Worm (Caenorhabditis elegans) whole organism, L2 larva: Measurements from ENCODE around the gene pfas-1.

Experiments used
- F13H6.1 ChIP-seq: sonication (generic microtip); optimal IDR thresholded peaks from 2 replicates; lab custom pipeline; 2016; ENCODE audit warnings: missing genetic modification characterization, missing compliant biosample characterization
- egl-27 ChIP-seq: sonication (generic microtip); optimal IDR thresholded peaks from 3 replicates; lab custom pipeline; 2017; ENCODE audit warnings: missing biosample characterization, missing genetic modification reagents, missing genetic modification characterization
- elt-1 ChIP-seq: fragments of 150-350 bp; optimal IDR thresholded peaks from 2 replicates; lab custom pipeline; 2014; ENCODE audit warnings: missing biosample characterization, missing genetic modification characterization
- lin-13 ChIP-seq: fragments of 150-350 bp; optimal IDR thresholded peaks from 2 replicates; lab custom pipeline; 2014; ENCODE audit warnings: missing biosample characterization, missing genetic modification reagents, missing genetic modification characterization

ce11 chrIII:4646246-4646645 lies 3.1 kb upstream of the pfas-1 start, which contains the start of gene pqn-29:
- no peak for TF ChIP-seq elt-1
- no peak for TF ChIP-seq egl-27 (tag; lab: Kevin White, UChicago)
- no peak for TF ChIP-seq lin-13 (GFP tag; lab: Kevin White, UChicago)
- TF ChIP-seq F13H6.1 (tag; lab: Kevin White, UChicago), result no peak
